Fruit fly (Drosophila melanogaster): ENCODE results near the gene CG4607.
A peak's percentile ranks its signal among the peaks of the same experiment; 100 is the strongest.

CG4607 gene

DNA sequence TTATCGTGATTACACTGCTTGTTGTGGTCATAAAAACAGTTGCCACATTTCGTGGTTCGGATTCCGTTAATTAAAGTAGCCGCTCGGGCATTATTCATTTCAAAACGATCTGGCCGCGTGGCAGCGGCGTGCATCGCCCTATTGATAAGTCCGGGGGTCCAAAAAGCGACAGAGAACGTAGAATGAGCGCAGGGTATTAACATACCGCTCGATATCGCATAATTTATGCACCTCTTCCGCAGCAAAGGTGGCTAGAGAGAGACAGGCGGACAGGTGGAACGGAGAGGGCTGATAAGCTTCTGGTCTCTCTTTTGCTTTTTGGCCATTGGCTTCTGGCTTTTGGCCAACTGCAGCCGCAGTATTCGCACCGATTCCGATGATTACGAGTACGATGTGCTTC, 1.1 kb upstream of the CG4607 start:
- TF ChIP-seq Sp1 (GFP tag; optimal IDR thresholded peaks at IDR 0.05) (no peak), brk (GFP tag; optimal IDR thresholded peaks at IDR 0.05) (no peak), Hr78 (GFP tag; optimal IDR thresholded peaks at IDR 0.05) (no peak), dl (GFP tag; optimal IDR thresholded peaks at IDR 0.05; ENCODE audit: insufficient read depth in 1 of 2, partially characterized antibody in 2 of 2) (peak in 1 of 2 experiments; percentile 35), Rel (GFP tag; optimal IDR thresholded peaks at IDR 0.05) (no peak), Rel (tag; optimal IDR thresholded peaks at IDR 0.05) (peak; percentile 54)

DNA sequence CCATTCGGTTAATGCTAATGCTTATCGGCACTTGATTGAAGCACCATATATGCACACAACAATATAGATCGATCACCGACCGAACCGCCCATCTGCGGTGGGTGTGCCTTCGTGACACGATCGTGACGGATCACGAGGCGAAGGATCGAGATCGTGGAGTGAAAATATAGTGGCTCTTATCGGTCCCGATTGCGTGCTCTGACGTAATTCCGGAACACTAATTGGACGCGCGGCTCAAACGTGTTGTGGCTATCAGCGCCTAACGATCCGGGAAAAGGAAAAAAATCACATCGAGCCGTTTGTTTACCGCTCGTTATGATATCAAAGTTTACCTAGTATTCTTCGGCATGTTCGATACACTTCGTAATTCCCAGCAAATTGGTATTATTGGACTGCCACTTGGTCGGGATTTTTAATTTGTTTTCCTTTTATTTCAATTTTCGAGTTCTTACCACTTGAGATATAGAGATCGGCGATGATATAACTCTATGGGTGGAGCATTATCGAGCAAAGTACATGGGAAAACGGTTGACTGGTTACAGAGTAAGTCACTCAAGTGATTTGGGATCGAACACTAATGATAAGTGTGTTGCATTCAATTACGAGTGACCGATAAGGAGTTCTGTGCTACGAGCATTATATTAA, 4.1 kb downstream of the CG4607 start:
- TF ChIP-seq Rel (GFP tag; optimal IDR thresholded peaks at IDR 0.05): no peak
- peak; percentile 5 for TF ChIP-seq Rel (tag; optimal IDR thresholded peaks at IDR 0.05)
- no peak for TF ChIP-seq foxo (GFP tag; optimal IDR thresholded peaks at IDR 0.05)
- TF ChIP-seq Hr78 (GFP tag; optimal IDR thresholded peaks at IDR 0.05): no peak

DNA sequence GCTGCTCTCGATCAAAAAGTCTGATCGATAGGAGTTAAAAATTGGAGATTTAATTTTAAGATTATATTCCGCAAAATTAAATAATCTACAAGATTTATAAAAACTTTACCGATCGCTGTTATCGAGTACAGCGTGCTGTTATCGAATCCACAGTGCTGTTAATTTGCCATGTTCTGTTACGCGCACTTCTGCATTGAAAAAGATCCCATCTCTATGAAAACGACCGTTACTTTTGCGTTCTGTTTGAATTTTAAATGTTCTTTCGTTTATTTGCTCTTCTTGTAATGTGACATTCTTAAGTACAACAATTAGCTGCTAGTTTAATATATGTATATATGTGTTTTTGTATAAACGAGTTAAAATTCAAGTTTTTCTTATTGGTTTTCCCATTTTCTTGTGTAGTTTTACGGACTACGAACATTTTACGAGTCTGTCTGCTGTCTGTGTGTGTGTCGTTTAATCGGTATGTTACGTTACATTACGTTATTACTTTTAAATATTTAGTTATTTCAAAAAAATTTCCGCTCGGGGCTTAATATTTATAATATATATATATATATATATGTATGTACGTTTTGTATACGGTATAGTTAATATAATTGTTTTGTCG, 5.2 kb downstream of the CG4607 start:
- no peak for TF ChIP-seq Rel (GFP tag; optimal IDR thresholded peaks at IDR 0.05)
- TF ChIP-seq Rel (tag; optimal IDR thresholded peaks at IDR 0.05): no peak
- no peak for TF ChIP-seq usp (GFP tag; optimal IDR thresholded peaks at IDR 0.05)
- peak; percentile 0 for TF ChIP-seq tai (GFP tag; optimal IDR thresholded peaks at IDR 0.05)
- no peak for TF ChIP-seq foxo (GFP tag; optimal IDR thresholded peaks at IDR 0.05)
- TF ChIP-seq OdsH (GFP tag; optimal IDR thresholded peaks at IDR 0.05): no peak
- no peak for TF ChIP-seq br (GFP tag; optimal IDR thresholded peaks at IDR 0.05)
- TF ChIP-seq fru (GFP tag; optimal IDR thresholded peaks at IDR 0.05): no peak

dm6 chrX:7082407-7082806, 13.2 kb downstream of the CG4607 start:
- TF ChIP-seq Hr78 (GFP tag; optimal IDR thresholded peaks at IDR 0.05) (no peak), Vsx2 (GFP tag; optimal IDR thresholded peaks at IDR 0.05; ENCODE audit: partially characterized antibody) (no peak), Dfd (GFP tag; optimal IDR thresholded peaks at IDR 0.05) (peak; percentile 11)

- TF ChIP-seq Hnf4 (GFP tag; optimal IDR thresholded peaks at IDR 0.05) (peak; percentile 11), N (GFP tag; optimal IDR thresholded peaks at IDR 0.05) (no peak), tai (GFP tag; optimal IDR thresholded peaks at IDR 0.05) (peak; percentile 29)
Measured at dm6 chrX:7086539-7086938, 17.3 kb downstream of the CG4607 start.

DNA sequence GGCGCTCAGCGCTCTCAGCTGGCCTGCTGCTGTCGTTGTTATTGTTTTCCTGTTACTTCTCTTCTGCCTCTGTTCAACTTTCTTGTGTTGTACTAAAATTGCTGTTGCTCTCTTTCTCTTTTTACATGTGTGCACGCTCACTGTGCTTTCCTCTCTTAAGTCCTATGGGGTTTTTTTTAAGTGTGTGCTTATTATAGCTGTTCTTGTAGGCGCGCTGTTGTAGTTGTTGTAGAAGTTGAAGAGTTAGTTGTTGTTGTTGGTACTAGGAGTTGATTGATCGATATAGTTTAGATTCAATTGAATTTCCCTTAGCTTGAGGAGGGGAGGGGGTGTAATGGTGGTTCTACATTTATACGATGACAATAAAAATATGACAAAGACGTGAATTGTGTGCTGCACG, 22.7 kb downstream of the CG4607 start:
- TF ChIP-seq CG9705 (GFP tag; optimal IDR thresholded peaks at IDR 0.05) (no peak), ey (GFP tag; optimal IDR thresholded peaks at IDR 0.05) (no peak), CrebA (GFP tag; optimal IDR thresholded peaks at IDR 0.05; ENCODE audit: borderline replicate concordance) (no peak), sage (GFP tag; optimal IDR thresholded peaks at IDR 0.05) (no peak), psq (GFP tag; optimal IDR thresholded peaks at IDR 0.05) (no peak), usp (GFP tag; optimal IDR thresholded peaks at IDR 0.05) (no peak), HLH106 (tag; optimal IDR thresholded peaks at IDR 0.05) (no peak), foxo (GFP tag; optimal IDR thresholded peaks at IDR 0.05) (no peak), rgr (GFP tag; optimal IDR thresholded peaks at IDR 0.05) (no peak), brk (GFP tag; optimal IDR thresholded peaks at IDR 0.05) (no peak), Dfd (GFP tag; optimal IDR thresholded peaks at IDR 0.05) (no peak), OdsH (GFP tag; optimal IDR thresholded peaks at IDR 0.05) (no peak)

DNA sequence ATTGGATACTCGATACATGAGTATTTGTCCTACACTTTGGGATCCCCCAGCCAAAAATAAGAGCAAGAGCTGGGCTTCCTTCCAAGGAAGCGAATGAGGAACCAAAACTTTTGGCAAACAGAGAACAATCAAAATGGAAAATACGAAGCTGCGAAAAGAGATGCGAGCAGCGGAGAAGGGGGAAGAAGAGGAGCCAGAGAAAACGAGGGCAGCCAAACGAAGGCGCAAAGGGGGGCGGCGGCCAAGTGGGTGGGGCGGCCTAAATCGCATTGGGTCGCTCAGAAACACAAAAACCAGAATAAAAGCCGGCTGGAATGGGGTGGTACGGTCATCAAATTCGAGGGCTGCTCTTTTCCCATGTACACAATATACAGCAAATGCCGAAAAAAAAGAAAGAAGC, 25.0 kb downstream of the CG4607 start:
- no peak for TF ChIP-seq woc (GFP tag; optimal IDR thresholded peaks at IDR 0.05)
- TF ChIP-seq usp (GFP tag; optimal IDR thresholded peaks at IDR 0.05): no peak

DNA sequence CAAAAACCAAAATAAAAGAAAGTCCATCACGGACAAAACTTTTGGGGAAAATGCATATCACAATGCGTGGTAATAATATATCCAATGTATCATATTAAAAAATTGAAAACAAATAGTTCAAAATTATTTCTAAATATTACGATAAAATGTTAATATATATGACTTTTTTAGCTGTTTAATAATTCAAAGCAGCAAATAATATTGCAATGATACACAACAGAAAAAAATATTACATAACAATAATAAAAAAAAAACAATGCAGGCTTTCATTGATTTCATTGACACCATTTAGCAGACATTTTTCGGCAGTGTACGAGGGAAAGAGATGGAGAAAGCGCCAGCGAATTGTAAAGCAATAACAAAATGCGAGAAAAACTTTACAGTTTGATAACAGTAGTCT, 25.6 kb downstream of the CG4607 start:
- TF ChIP-seq Rel (GFP tag; optimal IDR thresholded peaks at IDR 0.05): no peak
- TF ChIP-seq Rel (tag; optimal IDR thresholded peaks at IDR 0.05): no peak
